Fruit fly (Drosophila melanogaster): ENCODE data around the gene MTF-1.

The MTF-1 gene

dm6 chr3L:9429665-9430607 is at the start of gene MTF-1, which contains the start of gene RpS17:
TSS of gene MTF-1 (plus strand) at chr3L:9430312.
TSS of gene RpS17 (minus strand) at chr3L:9429821.
- TF ChIP-seq CG17801 (GFP tag; optimal IDR thresholded peaks at IDR 0.05; ENCODE audit: partially characterized antibody) = peak; percentile 80

- no peak for TF ChIP-seq CG17801 (GFP tag; optimal IDR thresholded peaks at IDR 0.05; ENCODE audit: partially characterized antibody)
These were observed 49.7 kb upstream of the MTF-1 start for dm6 chr3L:9380344-9380849.

- no peak for TF ChIP-seq CG17801 (GFP tag; optimal IDR thresholded peaks at IDR 0.05; ENCODE audit: partially characterized antibody)
These were observed 48.5 kb upstream of the MTF-1 start, which contains the start of gene Hsp23 for dm6 chr3L:9381602-9382001. TSS of gene Hsp23 (plus strand) at chr3L:9381882.

dm6 chr3L:9383345-9384075 is 46.6 kb upstream of the MTF-1 start, which contains the start of gene Hsp27:
TSS of gene Hsp27 (plus strand) at chr3L:9384063.
- TF ChIP-seq CG17801 (GFP tag; optimal IDR thresholded peaks at IDR 0.05; ENCODE audit: partially characterized antibody) = peak; percentile 99

dm6 chr3L:9384445-9385079 is 45.5 kb upstream of the MTF-1 start:
- no peak for TF ChIP-seq CG17801 (GFP tag; optimal IDR thresholded peaks at IDR 0.05; ENCODE audit: partially characterized antibody)

DNA sequence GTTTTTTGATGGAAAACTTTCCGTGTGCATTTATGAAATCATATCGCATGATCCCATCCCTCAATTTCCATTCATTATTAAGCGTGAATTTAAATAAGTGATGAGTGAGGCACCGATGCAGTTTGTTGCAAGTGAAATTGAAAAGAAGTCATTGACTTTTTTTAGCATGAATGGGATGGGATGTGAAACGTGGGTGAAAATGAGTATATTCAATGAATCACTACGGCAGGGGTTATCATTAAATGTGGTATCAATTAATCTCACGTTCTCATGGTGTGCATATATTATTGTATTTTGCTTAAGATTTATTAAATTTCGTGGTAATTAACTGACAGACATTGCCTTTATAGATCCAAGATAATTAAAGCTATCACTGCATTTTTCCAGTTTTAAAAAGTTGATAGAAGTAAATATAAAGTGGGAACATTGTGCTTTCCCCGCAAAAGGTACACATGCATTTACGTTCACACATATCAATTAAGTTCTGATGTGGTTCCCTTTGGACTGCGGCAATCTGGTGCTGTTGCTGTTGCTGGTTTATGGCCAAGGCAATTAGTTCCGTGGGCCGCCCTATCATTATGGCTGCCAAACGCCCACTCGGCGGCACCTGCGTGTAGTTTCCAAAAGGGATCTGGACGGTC is 38.7 kb upstream of the MTF-1 start:
- TF ChIP-seq CG17801 (GFP tag; optimal IDR thresholded peaks at IDR 0.05; ENCODE audit: partially characterized antibody) = no peak

DNA sequence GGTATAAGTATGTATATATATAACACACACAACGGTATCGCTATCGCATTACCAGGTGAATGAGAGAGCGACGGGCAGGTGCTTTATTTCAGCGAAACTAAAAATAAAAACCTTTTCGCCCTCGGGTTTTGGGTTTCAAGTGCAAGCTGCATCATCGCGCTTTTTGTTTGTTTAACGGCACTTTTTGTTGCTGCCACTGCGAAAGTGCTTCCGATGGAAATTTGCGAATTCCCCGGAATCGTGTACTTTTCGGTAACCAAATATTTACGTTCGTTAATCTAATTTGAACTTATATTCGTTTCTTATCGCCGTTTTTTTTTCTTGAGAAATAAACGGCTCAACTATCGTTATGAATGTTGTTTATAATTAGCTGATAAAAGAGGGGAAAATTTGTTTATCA is 34.1 kb upstream of the MTF-1 start:
- peak; percentile 11 for TF ChIP-seq CG17801 (GFP tag; optimal IDR thresholded peaks at IDR 0.05; ENCODE audit: partially characterized antibody)

DNA sequence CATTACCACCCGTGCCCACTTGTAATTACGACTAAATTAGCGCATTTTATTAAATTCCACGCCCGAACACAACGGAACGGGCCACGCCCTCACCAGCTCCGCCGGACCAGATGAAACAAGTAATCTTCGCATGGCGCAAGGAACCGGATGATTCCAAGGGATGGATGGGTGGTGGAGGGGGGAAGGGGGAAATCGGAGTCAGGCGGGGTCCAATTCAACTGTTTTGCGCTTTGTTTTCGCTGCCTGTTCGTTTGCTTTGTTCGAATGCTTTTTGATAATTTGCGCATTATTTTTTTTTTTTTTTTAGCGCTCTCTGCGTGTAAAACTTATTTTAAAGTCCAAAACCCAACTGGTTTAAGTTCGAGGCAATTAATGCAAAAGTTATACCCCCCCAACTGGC is 33.4 kb upstream of the MTF-1 start:
- TF ChIP-seq CG17801 (GFP tag; optimal IDR thresholded peaks at IDR 0.05; ENCODE audit: partially characterized antibody) = no peak

DNA sequence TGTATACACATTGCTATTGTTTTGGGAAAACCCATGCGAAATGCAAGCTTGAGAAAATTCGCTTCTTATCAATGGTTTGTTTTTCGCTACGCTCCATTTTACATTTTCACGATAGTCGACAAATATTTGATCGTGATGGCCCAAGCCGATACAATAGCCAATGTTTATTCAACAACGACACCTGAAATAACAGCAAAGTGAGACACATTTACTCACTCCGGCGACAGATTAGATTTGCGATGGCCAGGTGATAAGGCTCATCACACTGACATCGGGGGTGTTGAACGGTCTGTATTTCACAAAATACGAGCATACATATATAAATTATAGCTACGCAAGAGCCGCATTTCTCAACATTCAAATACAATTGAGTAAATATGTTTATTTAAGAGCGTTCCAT is 33.0 kb upstream of the MTF-1 start:
- peak; percentile 58 for TF ChIP-seq CG17801 (GFP tag; optimal IDR thresholded peaks at IDR 0.05; ENCODE audit: partially characterized antibody)

dm6 chr3L:9398028-9398427 is 32.1 kb upstream of the MTF-1 start:
- TF ChIP-seq CG17801 (GFP tag; optimal IDR thresholded peaks at IDR 0.05; ENCODE audit: partially characterized antibody) = no peak

- TF ChIP-seq CG17801 (GFP tag; optimal IDR thresholded peaks at IDR 0.05; ENCODE audit: partially characterized antibody) = no peak
These were observed 31.6 kb upstream of the MTF-1 start for dm6 chr3L:9398435-9398981.

DNA sequence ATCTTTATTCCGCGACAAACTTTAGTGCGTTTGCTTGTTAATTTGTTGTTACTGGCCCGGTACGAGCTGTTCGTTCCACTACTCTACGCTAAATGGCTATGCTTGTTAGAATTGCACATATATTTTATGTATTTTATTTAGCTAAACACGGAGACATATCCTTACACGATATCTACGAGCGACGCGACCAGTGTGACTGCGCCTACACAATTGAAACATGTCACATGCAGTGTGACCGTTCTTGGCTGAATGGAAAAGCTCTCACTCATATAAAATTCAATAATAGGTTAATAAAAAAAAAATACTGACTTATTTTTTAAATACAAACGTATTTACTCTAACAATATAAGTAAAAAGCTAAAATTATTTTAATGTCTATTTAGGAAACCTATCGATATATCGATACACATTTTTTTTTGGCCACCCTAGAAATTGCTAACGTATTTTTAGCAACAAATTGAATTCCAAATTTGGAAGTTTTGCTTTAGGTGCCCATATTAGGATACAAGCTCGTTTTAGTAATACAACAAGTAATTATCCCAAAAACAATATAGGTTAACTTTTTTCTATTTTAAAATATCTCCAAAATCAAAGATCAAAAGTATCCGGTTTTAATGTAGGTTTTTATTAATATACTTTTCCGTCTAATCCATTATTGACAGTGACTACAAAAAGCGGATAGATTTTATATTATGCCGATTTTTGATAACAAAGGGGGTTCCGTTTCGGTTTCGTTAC is 30.9 kb upstream of the MTF-1 start, which contains the start of gene CG4080:
TSS of gene CG4080 (minus strand) at position 215 of the 738 bp plus-strand sequence.
- TF ChIP-seq CG17801 (GFP tag; optimal IDR thresholded peaks at IDR 0.05; ENCODE audit: partially characterized antibody) = peak; percentile 68

dm6 chr3L:9399855-9400254 is 30.3 kb upstream of the MTF-1 start:
- no peak for TF ChIP-seq CG17801 (GFP tag; optimal IDR thresholded peaks at IDR 0.05; ENCODE audit: partially characterized antibody)
